Worm (Caenorhabditis elegans) whole organism, late embryonic: ENCODE data around the gene ZK1058.9.

ENCODE experiments used
- K02D7.2 ChIP-seq: sonication (generic microtip); optimal IDR thresholded peaks from 2 replicates; lab custom pipeline; 2017; ENCODE audit warnings: mild to moderate bottlenecking, missing genetic modification characterization, missing compliant biosample characterization
- T23F11.4 ChIP-seq: fragments of 200-800 bp; sonication (Bioruptor generic); optimal IDR thresholded peaks from 2 replicates; lab custom pipeline; 2018; ENCODE audit warnings: mild to moderate bottlenecking, missing genetic modification characterization, missing compliant biosample characterization
- ceh-18 ChIP-seq: sonication (generic microtip); optimal IDR thresholded peaks from 2 replicates; lab custom pipeline; 2016; ENCODE audit warnings: missing genetic modification characterization, missing compliant biosample characterization
- ceh-22 ChIP-seq: sonication (generic microtip); optimal IDR thresholded peaks from 2 replicates; lab custom pipeline; 2017; ENCODE audit warnings: missing biosample characterization, missing genetic modification characterization
- ceh-24 ChIP-seq: sonication (generic microtip); optimal IDR thresholded peaks from 2 replicates; lab custom pipeline; 2016; ENCODE audit warnings: mild to moderate bottlenecking, missing genetic modification characterization, missing compliant biosample characterization
- ceh-30 ChIP-seq: fragments of 150-350 bp; optimal IDR thresholded peaks from 2 replicates; lab custom pipeline; 2014; ENCODE audit warnings: missing biosample characterization, missing genetic modification characterization
- ceh-31 ChIP-seq: sonication (generic microtip); optimal IDR thresholded peaks from 2 replicates; lab custom pipeline; 2016; ENCODE audit warnings: missing genetic modification characterization, missing compliant biosample characterization
- ceh-34 ChIP-seq: sonication (generic microtip); optimal IDR thresholded peaks from 2 replicates; lab custom pipeline; 2016; ENCODE audit warnings: mild to moderate bottlenecking, missing genetic modification characterization, missing compliant biosample characterization
- ceh-48 ChIP-seq: sonication (generic microtip); optimal IDR thresholded peaks from 2 replicates; lab custom pipeline; 2016; ENCODE audit warnings: missing genetic modification characterization, inconsistent platforms, missing compliant biosample characterization
- ceh-6 ChIP-seq: fragments of 200-800 bp; sonication (Bioruptor generic); optimal IDR thresholded peaks from 2 replicates; lab custom pipeline; 2018; ENCODE audit warnings: mild to moderate bottlenecking, missing genetic modification characterization, missing compliant biosample characterization
- ceh-9 ChIP-seq: sonication (generic microtip); optimal IDR thresholded peaks from 2 replicates; lab custom pipeline; 2016; ENCODE audit warnings: mild to moderate bottlenecking, missing genetic modification characterization, inconsistent platforms, missing compliant biosample characterization
- che-1 ChIP-seq: sonication (generic microtip); optimal IDR thresholded peaks from 2 replicates; lab custom pipeline; 2016; ENCODE audit warnings: mild to moderate bottlenecking, missing genetic modification characterization, missing compliant biosample characterization
- dmd-4 ChIP-seq: sonication (generic microtip); optimal IDR thresholded peaks from 2 replicates; lab custom pipeline; 2016; ENCODE audit warnings: borderline replicate concordance, missing genetic modification characterization, missing compliant biosample characterization
- ets-4 ChIP-seq: sonication (generic microtip); optimal IDR thresholded peaks from 2 replicates; lab custom pipeline; 2016; ENCODE audit warnings: missing genetic modification characterization, missing compliant biosample characterization
- fax-1 ChIP-seq: sonication (generic microtip); optimal IDR thresholded peaks from 2 replicates; lab custom pipeline; 2016; ENCODE audit warnings: missing genotype, missing genetic modification characterization, missing compliant biosample characterization
- fkh-10 ChIP-seq: fragments of 150-350 bp; optimal IDR thresholded peaks from 2 replicates; lab custom pipeline; 2014; ENCODE audit warnings: missing biosample characterization, missing genetic modification reagents, missing genetic modification characterization
- gmeb-2 ChIP-seq: sonication (generic microtip); optimal IDR thresholded peaks from 2 replicates; lab custom pipeline; 2016; ENCODE audit warnings: missing genetic modification characterization, inconsistent platforms, missing compliant biosample characterization
- hlh-13 ChIP-seq: fragments of 200-800 bp; sonication (Bioruptor generic); optimal IDR thresholded peaks from 2 replicates; lab custom pipeline; 2018; ENCODE audit warnings: mild to moderate bottlenecking, missing genetic modification characterization, missing compliant biosample characterization
- hlh-30 ChIP-seq: sonication (generic microtip); optimal IDR thresholded peaks from 2 replicates; lab custom pipeline; 2017; ENCODE audit warnings: antibody characterized with exemption, missing genetic modification characterization, missing compliant biosample characterization; ENCODE audit not compliant: insufficient read depth
- hlh-6 ChIP-seq: sonication (generic microtip); optimal IDR thresholded peaks from 2 replicates; lab custom pipeline; 2016; ENCODE audit warnings: missing genotype, missing genetic modification characterization, missing compliant biosample characterization
- hlh-8 ChIP-seq: sonication (generic microtip); optimal IDR thresholded peaks from 2 replicates; lab custom pipeline; 2016; ENCODE audit warnings: missing genotype, missing genetic modification characterization, missing compliant biosample characterization
- lin-11 ChIP-seq: fragments of 200-800 bp; sonication (Bioruptor generic); optimal IDR thresholded peaks from 2 replicates; lab custom pipeline; 2018; ENCODE audit warnings: mild to moderate bottlenecking, missing genetic modification characterization, missing compliant biosample characterization
- nhr-232 ChIP-seq: sonication (generic microtip); optimal IDR thresholded peaks from 2 replicates; lab custom pipeline; 2016; ENCODE audit warnings: missing genetic modification characterization, missing compliant biosample characterization
- odd-2 ChIP-seq: sonication (generic microtip); optimal IDR thresholded peaks from 2 replicates; lab custom pipeline; 2017; ENCODE audit warnings: antibody characterized with exemption, mild to moderate bottlenecking, missing genetic modification characterization, missing compliant biosample characterization
- pag-3 ChIP-seq: sonication (generic microtip); optimal IDR thresholded peaks from 2 replicates; lab custom pipeline; 2016; ENCODE audit warnings: missing compliant biosample characterization, missing genetic modification characterization, borderline replicate concordance
- pat-9 ChIP-seq: fragments of 200-800 bp; sonication (Bioruptor generic); optimal IDR thresholded peaks from 2 replicates; lab custom pipeline; 2018; ENCODE audit warnings: mild to moderate bottlenecking, missing genetic modification characterization, moderate library complexity, missing compliant biosample characterization
- pha-4 ChIP-seq: fragments of 150-350 bp; optimal IDR thresholded peaks from 2 replicates; lab custom pipeline; 2018; ENCODE audit warnings: missing biosample characterization, missing genetic modification reagents, missing genetic modification characterization
- pqm-1 ChIP-seq: sonication (generic microtip); optimal IDR thresholded peaks from 2 replicates; lab custom pipeline; 2016; ENCODE audit warnings: missing genetic modification characterization, missing compliant biosample characterization
- ref-2 ChIP-seq: sonication (generic microtip); optimal IDR thresholded peaks from 2 replicates; lab custom pipeline; 2016; ENCODE audit warnings: missing genetic modification characterization, missing compliant biosample characterization
- sdc-2 ChIP-seq: sonication (generic microtip); optimal IDR thresholded peaks from 2 replicates; lab custom pipeline; 2016; ENCODE audit warnings: missing genotype, missing genetic modification characterization, missing compliant biosample characterization
- sox-4 ChIP-seq: sonication (generic microtip); optimal IDR thresholded peaks from 2 replicates; lab custom pipeline; 2017; ENCODE audit warnings: mild to moderate bottlenecking, missing genetic modification characterization, inconsistent platforms, missing compliant biosample characterization
- syd-9 ChIP-seq: sonication (generic microtip); optimal IDR thresholded peaks from 2 replicates; lab custom pipeline; 2016; ENCODE audit warnings: mild to moderate bottlenecking, missing genetic modification characterization, moderate library complexity, missing compliant biosample characterization
- tbx-2 ChIP-seq: sonication (generic microtip); optimal IDR thresholded peaks from 2 replicates; lab custom pipeline; 2016; ENCODE audit warnings: missing genetic modification characterization, missing compliant biosample characterization
- tbx-7 ChIP-seq: sonication (generic microtip); optimal IDR thresholded peaks from 2 replicates; lab custom pipeline; 2016; ENCODE audit warnings: missing genotype, missing genetic modification characterization, missing compliant biosample characterization
- ttx-3 ChIP-seq: sonication (generic microtip); optimal IDR thresholded peaks from 2 replicates; lab custom pipeline; 2016; ENCODE audit warnings: missing genetic modification reagents, missing genetic modification characterization, missing compliant biosample characterization
- unc-55 ChIP-seq: sonication (generic microtip); optimal IDR thresholded peaks from 2 replicates; lab custom pipeline; 2017; ENCODE audit warnings: missing biosample characterization, missing genetic modification reagents, missing genetic modification characterization
- unc-86 ChIP-seq: sonication (generic microtip); optimal IDR thresholded peaks from 2 replicates; lab custom pipeline; 2016; ENCODE audit warnings: missing genetic modification characterization, missing compliant biosample characterization
- zip-5 ChIP-seq: sonication (generic microtip); optimal IDR thresholded peaks from 2 replicates; lab custom pipeline; 2016; ENCODE audit warnings: missing genetic modification characterization, missing compliant biosample characterization
- ztf-16 ChIP-seq: sonication (generic microtip); optimal IDR thresholded peaks from 2 replicates; lab custom pipeline; 2017; ENCODE audit warnings: missing genetic modification characterization, missing compliant biosample characterization

The ZK1058.9 gene

ce11 chrIII:3914049-3914448 is 12.0 kb downstream of the ZK1058.9 start, which contains the start of gene pat-3:
Gene pat-3, minus strand, starts transcription at chrIII:3914149.
- TF ChIP-seq unc-55 (GFP tag; lab: Kevin White, UChicago) = no peak
- TF ChIP-seq dmd-4 (tag; lab: Kevin White, UChicago) = no peak
- no peak for TF ChIP-seq odd-2 (tag; lab: Kevin White, UChicago)
- no peak for TF ChIP-seq sdc-2 (tag; lab: Kevin White, UChicago)
- no peak for TF ChIP-seq ceh-6 (GFP tag; lab: Kevin White, UChicago)
- TF ChIP-seq ref-2 (tag; lab: Kevin White, UChicago) = no peak
- TF ChIP-seq syd-9 = no peak
- TF ChIP-seq, all 69 proteins: peak for 0

ce11 chrIII:3908205-3908604 is 17.8 kb downstream of the ZK1058.9 start:
- TF ChIP-seq hlh-6 (tag; lab: Kevin White, UChicago) = no peak
- TF ChIP-seq tbx-2 (tag; lab: Kevin White, UChicago) = no peak
- no peak for TF ChIP-seq ref-2 (tag; lab: Kevin White, UChicago)
- no peak for TF ChIP-seq ceh-24
- no peak for TF ChIP-seq ceh-22
- no peak for TF ChIP-seq unc-86
- TF ChIP-seq, all 69 proteins: peak for 0

- no peak for TF ChIP-seq ceh-22
- TF ChIP-seq K02D7.2 (tag; lab: Kevin White, UChicago) = no peak
- TF ChIP-seq sox-4 (tag; lab: Kevin White, UChicago) = no peak
- no peak for TF ChIP-seq syd-9
- no peak for TF ChIP-seq T23F11.4 (GFP tag; lab: Kevin White, UChicago)
- no peak for TF ChIP-seq unc-86
- no peak for TF ChIP-seq pqm-1 (tag; lab: Kevin White, UChicago)
- no peak for TF ChIP-seq ceh-24
- TF ChIP-seq unc-55 (GFP tag; lab: Kevin White, UChicago) = no peak
- TF ChIP-seq nhr-232 (tag; lab: Kevin White, UChicago) = no peak
- no peak for TF ChIP-seq ets-4 (tag; lab: Kevin White, UChicago)
- TF ChIP-seq hlh-8 (tag; lab: Kevin White, UChicago) = no peak
- no peak for TF ChIP-seq pag-3 (tag; lab: Kevin White, UChicago)
- TF ChIP-seq ttx-3 (tag; lab: Kevin White, UChicago) = no peak
- TF ChIP-seq hlh-30 (tag; lab: Kevin White, UChicago) = no peak
- no peak for TF ChIP-seq dmd-4 (tag; lab: Kevin White, UChicago)
Measured at ce11 chrIII:3907587-3907986, 18.4 kb downstream of the ZK1058.9 start, which contains the start of gene mmcm-1. Gene mmcm-1, minus strand, starts transcription at chrIII:3907687.

ce11 chrIII:3906481-3906880 is 19.5 kb downstream of the ZK1058.9 start:
- TF ChIP-seq pat-9 (no peak), hlh-6 (tag; lab: Kevin White, UChicago) (no peak), ceh-9 (tag; lab: Kevin White, UChicago) (no peak), fax-1 (tag; lab: Kevin White, UChicago) (no peak), ceh-18 (no peak), unc-55 (GFP tag; lab: Kevin White, UChicago) (no peak), hlh-13 (GFP tag; lab: Kevin White, UChicago) (no peak), ceh-22 (no peak), ceh-24 (no peak), ceh-48 (tag; lab: Kevin White, UChicago) (no peak), che-1 (tag; lab: Kevin White, UChicago) (no peak), dmd-4 (tag; lab: Kevin White, UChicago) (no peak), sox-4 (tag; lab: Kevin White, UChicago) (no peak), ceh-31 (tag; lab: Kevin White, UChicago) (no peak)

ce11 chrIII:3902588-3903325 is 23.3 kb downstream of the ZK1058.9 start:
- TF ChIP-seq ets-4 (tag; lab: Kevin White, UChicago) (no peak), fkh-10 (GFP tag; lab: Kevin White, UChicago) (no peak), lin-11 (no peak), tbx-2 (tag; lab: Kevin White, UChicago) (no peak), che-1 (tag; lab: Kevin White, UChicago) (no peak), tbx-7 (no peak), ceh-48 (tag; lab: Kevin White, UChicago) (no peak), gmeb-2 (no peak), ttx-3 (tag; lab: Kevin White, UChicago) (no peak), pha-4 (tag; lab: Kevin White, UChicago) (no peak), zip-5 (no peak), ceh-30 (tag; lab: Kevin White, UChicago) (no peak), sox-4 (tag; lab: Kevin White, UChicago) (no peak), ztf-16 (tag; lab: Kevin White, UChicago) (no peak), ceh-34 (tag; lab: Kevin White, UChicago) (no peak), T23F11.4 (GFP tag; lab: Kevin White, UChicago) (no peak)
